Fruit fly (Drosophila melanogaster): ENCODE data around the gene CG11771.

DNA sequence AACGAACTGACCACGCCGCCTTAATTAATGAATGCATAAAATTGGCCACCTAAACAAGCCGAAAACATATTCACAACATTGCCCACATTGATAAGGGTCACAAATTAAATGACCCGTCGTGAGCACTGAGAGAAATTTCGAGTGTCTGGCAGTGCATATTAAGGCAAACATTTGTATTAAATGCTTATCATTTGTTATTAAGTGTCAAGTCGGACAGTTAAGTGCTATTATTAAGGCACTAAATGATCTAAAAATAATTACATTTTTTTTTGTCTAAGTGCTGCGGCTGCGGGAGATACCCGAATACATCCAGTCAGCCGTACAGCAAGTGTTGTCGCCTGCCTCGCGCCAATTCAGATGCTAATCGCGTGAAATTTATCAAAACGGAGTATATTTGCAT is 30.7 kb downstream of the CG11771 start:
- TF ChIP-seq usp (GFP tag; optimal IDR thresholded peaks at IDR 0.05) = no peak
- TF ChIP-seq CG8478 (optimal IDR thresholded peaks at IDR 0.05) = no peak

All from whole organism.